Worm (Caenorhabditis elegans) whole organism, L2 larva: ENCODE data around the gene ilys-3.
A peak's percentile ranks its signal among the peaks of the same experiment; 100 is the strongest.

Experiments
- R02D3.7 ChIP-seq: fragments of 150-350 bp; optimal IDR thresholded peaks from 2 replicates; lab custom pipeline; 2014; ENCODE audit warnings: missing biosample characterization, missing genetic modification characterization
- alr-1 ChIP-seq: fragments of 150-350 bp; optimal IDR thresholded peaks from 2 replicates; lab custom pipeline; 2014; ENCODE audit warnings: missing biosample characterization, missing genetic modification characterization
- ceh-82 ChIP-seq: fragments of 150-350 bp; optimal IDR thresholded peaks from 2 replicates; lab custom pipeline; 2014; ENCODE audit warnings: missing biosample characterization, missing genetic modification characterization
- dmd-4 ChIP-seq: sonication (generic microtip); optimal IDR thresholded peaks from 2 replicates; lab custom pipeline; 2017; ENCODE audit warnings: missing biosample characterization, missing genetic modification characterization
- egl-27 ChIP-seq: sonication (generic microtip); optimal IDR thresholded peaks from 3 replicates; lab custom pipeline; 2017; ENCODE audit warnings: missing biosample characterization, missing genetic modification reagents, missing genetic modification characterization
- elt-1 ChIP-seq: fragments of 150-350 bp; optimal IDR thresholded peaks from 2 replicates; lab custom pipeline; 2014; ENCODE audit warnings: missing biosample characterization, missing genetic modification characterization
- elt-3 ChIP-seq: sonication (generic microtip); optimal IDR thresholded peaks from 2 replicates; lab custom pipeline; 2017; ENCODE audit warnings: missing biosample characterization, missing genetic modification characterization
- lin-11 ChIP-seq: fragments of 150-350 bp; sonication (generic microtip); optimal IDR thresholded peaks from 2 replicates; lab custom pipeline; 2014; ENCODE audit warnings: missing biosample characterization, missing genetic modification characterization, inconsistent platforms, mixed read lengths
- lin-39 ChIP-seq: fragments of 150-350 bp; optimal IDR thresholded peaks from 2 replicates; lab custom pipeline; 2014; ENCODE audit warnings: missing biosample characterization, missing genetic modification reagents, missing genetic modification characterization
- lsy-2 ChIP-seq, 2 experiments: fragments of 150-350 bp in 1 of 2; sonication (generic microtip) in 1 of 2; optimal IDR thresholded peaks; 2 replicates each; lab custom pipeline; 2014 to 2017; ENCODE audit warnings: missing biosample characterization in 2 of 2, missing genetic modification characterization in 2 of 2
- mbf-1 ChIP-seq: sonication (generic microtip); optimal IDR thresholded peaks from 2 replicates; lab custom pipeline; 2017; ENCODE audit warnings: missing biosample characterization, missing genetic modification characterization
- nhr-129 ChIP-seq: fragments of 150-350 bp; optimal IDR thresholded peaks from 2 replicates; lab custom pipeline; 2014; ENCODE audit warnings: missing biosample characterization, missing genetic modification characterization
- nhr-23 ChIP-seq: fragments of 150-350 bp; optimal IDR thresholded peaks from 2 replicates; lab custom pipeline; 2014; ENCODE audit warnings: missing biosample characterization, missing genetic modification reagents, missing genetic modification characterization
- nhr-237 ChIP-seq: fragments of 150-350 bp; optimal IDR thresholded peaks from 2 replicates; lab custom pipeline; 2014; ENCODE audit warnings: missing biosample characterization, missing genetic modification characterization
- skn-1 ChIP-seq: sonication (generic microtip); optimal IDR thresholded peaks from 2 replicates; lab custom pipeline; 2017; ENCODE audit warnings: missing biosample characterization, missing genetic modification characterization
- sma-9 ChIP-seq, 2 experiments: fragments of 150-350 bp in 1 of 2; sonication (generic microtip) in 1 of 2; optimal IDR thresholded peaks; 2 replicates each; lab custom pipeline; 2014 to 2016; ENCODE audit warnings: missing genetic modification characterization in 2 of 2, mild to moderate bottlenecking in 1 of 2, missing biosample characterization in 1 of 2, missing compliant biosample characterization in 1 of 2, missing genetic modification reagents in 1 of 2, moderate library complexity in 1 of 2
- ztf-4 ChIP-seq: fragments of 150-350 bp; optimal IDR thresholded peaks from 2 replicates; lab custom pipeline; 2014; ENCODE audit warnings: missing biosample characterization, missing genetic modification characterization

The ilys-3 gene

DNA sequence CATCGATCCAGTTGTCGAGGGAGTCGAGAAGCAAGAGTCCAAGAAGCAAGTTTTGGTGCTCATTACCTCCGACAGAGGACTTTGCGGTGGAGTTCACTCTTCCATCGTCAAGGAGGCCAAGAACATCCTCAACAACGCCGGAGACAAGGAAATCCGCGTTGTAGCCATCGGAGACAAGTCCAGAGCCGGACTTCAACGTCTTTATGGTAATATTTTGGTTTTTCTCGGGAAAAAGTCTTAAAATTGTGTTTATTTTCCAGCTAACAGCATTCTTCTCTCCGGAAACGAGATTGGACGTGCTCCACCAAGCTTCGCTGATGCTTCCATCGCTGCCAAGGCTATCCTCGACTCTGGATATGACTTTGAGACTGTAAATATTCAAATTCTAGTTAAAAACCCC is 31.8 kb downstream of the ilys-3 start:
- TF ChIP-seq elt-3 (tag; lab: Kevin White, UChicago) (no peak), sma-9 (GFP tag; optimal IDR thresholded peaks at IDR 0.05; lab: Kevin White, UChicago) (no peak), sma-9 (tag; optimal IDR thresholded peaks at IDR 0.05; lab: Kevin White, UChicago) (no peak), mbf-1 (tag; lab: Kevin White, UChicago) (no peak), skn-1 (tag; lab: Kevin White, UChicago) (no peak), alr-1 (no peak), egl-27 (tag; lab: Kevin White, UChicago) (no peak), lin-39 (tag; lab: Kevin White, UChicago) (no peak), nhr-23 (tag; lab: Kevin White, UChicago) (no peak), nhr-129 (no peak), ceh-82 (tag; lab: Kevin White, UChicago) (no peak), R02D3.7 (tag; lab: Kevin White, UChicago) (no peak), dmd-4 (no peak), lin-11 (no peak), elt-1 (tag; lab: Kevin White, UChicago) (no peak)

DNA sequence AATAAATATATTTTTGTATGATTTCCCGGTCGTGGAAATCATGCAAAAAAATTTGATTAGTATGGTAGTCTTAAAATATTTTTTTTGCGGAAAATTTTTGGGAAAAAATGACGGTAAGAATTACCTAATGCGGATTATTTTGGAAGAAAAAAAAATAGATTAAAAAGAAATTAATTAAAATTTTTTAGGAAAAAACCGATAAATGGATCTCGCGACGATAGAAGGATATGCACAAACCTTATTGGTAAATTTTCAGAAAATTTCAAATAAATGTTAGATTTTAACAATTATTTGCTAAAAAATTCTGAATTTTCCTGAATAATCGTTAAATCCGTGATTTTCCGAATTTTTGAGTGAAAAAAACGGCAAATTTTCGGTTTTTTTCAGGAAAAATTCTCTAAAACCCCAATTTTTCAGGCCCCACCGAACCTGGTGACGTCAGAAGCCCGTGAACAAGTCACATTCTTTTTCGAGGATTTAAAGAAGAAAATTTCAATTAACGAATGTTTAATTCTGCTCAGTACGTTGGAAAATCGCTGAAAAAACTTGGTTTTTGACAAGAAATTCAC is 33.4 kb downstream of the ilys-3 start, which contains the start of gene Y69A2AR.16:
Gene Y69A2AR.16 (plus strand): TSS at position 189 of the 569 bp plus-strand sequence.
- no peak for TF ChIP-seq ztf-4 (tag; lab: Kevin White, UChicago)
- TF ChIP-seq lsy-2 (tag; optimal IDR thresholded peaks at IDR 0.05; lab: Kevin White, UChicago), result peak in 1 of 2 experiments; percentile 22

- TF ChIP-seq nhr-237 (tag; lab: Kevin White, UChicago), result no peak
Measured at ce11 chrIV:2507824-2508223, 43.6 kb downstream of the ilys-3 start, which contains the start of gene Y69A2AR.22. TSS of gene Y69A2AR.22 (minus strand) at chrIV:2507924.
